Fruit fly (Drosophila melanogaster): ENCODE results near the gene CG34404.

The CG34404 gene

dm6 chr3R:15332994-15333393, 34.5 kb downstream of the CG34404 start, which contains the start of the genes Fkbp39 and Cyfip (continued):
- TF ChIP-seq CG34224 (GFP tag; IDR thresholded peaks at IDR 0.05; ENCODE audit: partially characterized antibody) (peak; percentile 82), Scr (GFP tag; IDR thresholded peaks at IDR 0.05; ENCODE audit: partially characterized antibody) (peak; percentile 68), CG15601 (tag; optimal IDR thresholded peaks at IDR 0.05) (peak; percentile 53), bowl (GFP tag; IDR thresholded peaks at IDR 0.05) (no peak), CG5180 (GFP tag; optimal IDR thresholded peaks at IDR 0.05) (no peak), CG10147 (GFP tag; optimal IDR thresholded peaks at IDR 0.05) (no peak), Ssrp (tag; optimal IDR thresholded peaks at IDR 0.05) (no peak), eve (GFP tag; optimal IDR thresholded peaks at IDR 0.05) (no peak), Bteb2 (GFP tag; optimal IDR thresholded peaks at IDR 0.05) (no peak), HmgZ (tag; optimal IDR thresholded peaks at IDR 0.05) (peak; percentile 91), D19A (tag; optimal IDR thresholded peaks at IDR 0.05) (no peak), Xbp1 (GFP tag; optimal IDR thresholded peaks at IDR 0.05) (peak; percentile 65), CG10565 (GFP tag; optimal IDR thresholded peaks at IDR 0.05) (no peak), CG10543 (GFP tag; optimal IDR thresholded peaks at IDR 0.05) (peak; percentile 44), CG17359 (tag; optimal IDR thresholded peaks at IDR 0.05) (peak; percentile 21), CG7928 (GFP tag; optimal IDR thresholded peaks at IDR 0.05) (peak; percentile 38), Fer3 (tag; optimal IDR thresholded peaks at IDR 0.05) (peak; percentile 27), rib (GFP tag; IDR thresholded peaks at IDR 0.05) (peak; percentile 70; the same call in 1 of the 2 replicates), CG18262 (tag; optimal IDR thresholded peaks at IDR 0.05) (no peak), stc (GFP tag; IDR thresholded peaks at IDR 0.05) (no peak), maf-S (GFP tag; optimal IDR thresholded peaks at IDR 0.05) (peak; percentile 60), CG13424 (tag; optimal IDR thresholded peaks at IDR 0.05) (peak; percentile 26), ssp (GFP tag; IDR thresholded peaks at IDR 0.05) (peak; percentile 31; the same call in 1 of the 2 replicates), CG8765 (GFP tag; IDR thresholded peaks at IDR 0.05) (no peak), pzg (GFP tag; optimal IDR thresholded peaks at IDR 0.05) (peak; percentile 100), dmrt11E (tag; optimal IDR thresholded peaks at IDR 0.05) (no peak), CG11723 (GFP tag; optimal IDR thresholded peaks at IDR 0.05) (no peak), ems (GFP tag; optimal IDR thresholded peaks at IDR 0.05) (peak; percentile 53), ERR (GFP tag; optimal IDR thresholded peaks at IDR 0.05) (peak; percentile 62), pfk (GFP tag; optimal IDR thresholded peaks at IDR 0.05) (peak; percentile 15), CG34422 (GFP tag; IDR thresholded peaks at IDR 0.05) (peak; percentile 94), CG4424 (GFP tag; optimal IDR thresholded peaks at IDR 0.05) (no peak), B-H1 (GFP tag; IDR thresholded peaks at IDR 0.05) (no peak), CG11093 (GFP tag; IDR thresholded peaks at IDR 0.05) (no peak), zfh1 (GFP tag; IDR thresholded peaks at IDR 0.05) (no peak), ato (GFP tag; IDR thresholded peaks at IDR 0.05; ENCODE audit: partially characterized antibody) (peak; percentile 67), CG2129 (GFP tag; IDR thresholded peaks at IDR 0.05; ENCODE audit: partially characterized antibody) (no peak), CG12744 (GFP tag; optimal IDR thresholded peaks at IDR 0.05) (no peak), pros (GFP tag; optimal IDR thresholded peaks at IDR 0.05) (no peak), CG7839 (tag; optimal IDR thresholded peaks at IDR 0.05) (no peak), CG3163 (GFP tag; optimal IDR thresholded peaks at IDR 0.05) (peak; percentile 39), cwo (GFP tag; optimal IDR thresholded peaks at IDR 0.05) (no peak), CG3407 (GFP tag; optimal IDR thresholded peaks at IDR 0.05) (no peak), z (GFP tag; IDR thresholded peaks at IDR 0.05) (no peak), CG18476 (GFP tag; optimal IDR thresholded peaks at IDR 0.05) (no peak), CrebB (tag; optimal IDR thresholded peaks at IDR 0.05) (peak; percentile 43), Dad (GFP tag; optimal IDR thresholded peaks at IDR 0.05) (peak; percentile 59), pita (GFP tag; optimal IDR thresholded peaks at IDR 0.05) (peak; percentile 81), CG2678 (tag; optimal IDR thresholded peaks at IDR 0.05) (no peak), CG1529 (GFP tag; optimal IDR thresholded peaks at IDR 0.05) (no peak), br (optimal IDR thresholded peaks at IDR 0.05) (no peak)
